Worm (Caenorhabditis elegans): ENCODE data around the gene prp-40.

The prp-40 gene

DNA sequence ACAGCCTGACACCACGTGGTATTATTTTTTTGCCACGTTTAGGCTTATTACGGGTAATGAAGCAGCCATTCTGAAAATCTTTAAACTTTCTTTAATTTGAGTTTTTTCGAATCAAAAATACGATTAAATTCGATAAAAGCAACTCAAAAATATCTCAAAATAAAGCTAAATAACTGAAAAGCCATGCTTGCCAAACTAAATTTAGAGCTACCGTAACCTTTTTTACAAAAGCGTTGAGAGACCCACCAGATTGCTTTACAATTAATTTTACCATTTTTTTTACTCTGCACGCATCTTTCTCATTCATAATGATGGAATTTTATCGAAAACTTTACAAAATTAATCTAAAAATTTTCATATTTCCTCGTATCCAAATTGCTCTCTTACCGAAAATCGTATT lies 33.8 kb upstream of the prp-40 start:
- TF ChIP-seq mes-4 (tag; optimal IDR thresholded peaks at IDR 0.05) (no peak), madf-8 (GFP tag; conservative IDR thresholded peaks at IDR 0.05) (peak; percentile 73), lsl-1 (GFP tag; optimal IDR thresholded peaks at IDR 0.05) (peak; percentile 70)

DNA sequence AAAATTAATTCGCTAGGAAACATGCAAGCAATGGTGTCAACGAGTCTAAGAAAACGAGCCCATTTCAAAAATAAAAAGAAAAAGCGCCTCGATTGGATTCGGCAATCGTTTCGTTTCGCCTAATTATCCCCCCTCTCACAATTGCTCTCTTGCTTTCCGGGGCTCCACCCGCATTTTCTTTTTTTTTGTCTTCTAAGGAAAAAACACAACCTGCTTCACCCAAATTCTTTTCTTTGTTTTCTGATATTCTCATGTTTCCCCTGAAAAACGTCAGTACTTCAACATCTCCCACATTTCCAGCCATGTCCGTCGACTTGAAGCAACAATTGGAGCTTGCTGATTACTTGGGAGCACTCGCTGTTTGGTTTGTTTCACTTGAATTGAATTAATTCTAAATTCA lies 33.4 kb upstream of the prp-40 start, which contains the start of gene nlp-36:
Gene nlp-36 (plus strand): TSS at position 301 of the 400 bp plus-strand sequence.
- TF ChIP-seq him-1 (tag; optimal IDR thresholded peaks at IDR 0.05) (peak; percentile 9), nfyb-1 (GFP tag; IDR thresholded peaks at IDR 0.05) (no peak)

DNA sequence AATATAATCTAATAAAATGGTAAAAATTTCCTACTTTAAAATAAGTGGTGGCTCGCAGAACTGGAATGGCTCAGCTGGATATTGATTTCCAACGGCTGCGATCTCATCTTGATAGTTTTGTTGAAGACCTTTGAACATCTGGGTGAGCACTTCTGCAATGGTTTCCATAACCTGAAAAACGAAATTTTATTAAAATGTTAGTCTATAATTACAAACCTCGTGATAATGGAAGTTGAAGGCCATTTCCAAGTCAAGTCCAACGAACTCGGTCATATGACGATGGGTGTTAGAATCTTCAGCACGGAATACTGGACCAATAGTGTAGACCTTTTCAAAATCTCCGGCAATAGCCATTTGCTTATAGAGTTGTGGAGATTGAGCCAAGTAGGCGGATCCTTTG lies 32.1 kb upstream of the prp-40 start:
- TF ChIP-seq K12H6.12 (tag; optimal IDR thresholded peaks at IDR 0.05) (no peak), nhr-27 (tag; optimal IDR thresholded peaks at IDR 0.05) (no peak), hlh-12 (tag; optimal IDR thresholded peaks at IDR 0.05) (no peak), lin-40 (tag; optimal IDR thresholded peaks at IDR 0.05) (no peak)

DNA sequence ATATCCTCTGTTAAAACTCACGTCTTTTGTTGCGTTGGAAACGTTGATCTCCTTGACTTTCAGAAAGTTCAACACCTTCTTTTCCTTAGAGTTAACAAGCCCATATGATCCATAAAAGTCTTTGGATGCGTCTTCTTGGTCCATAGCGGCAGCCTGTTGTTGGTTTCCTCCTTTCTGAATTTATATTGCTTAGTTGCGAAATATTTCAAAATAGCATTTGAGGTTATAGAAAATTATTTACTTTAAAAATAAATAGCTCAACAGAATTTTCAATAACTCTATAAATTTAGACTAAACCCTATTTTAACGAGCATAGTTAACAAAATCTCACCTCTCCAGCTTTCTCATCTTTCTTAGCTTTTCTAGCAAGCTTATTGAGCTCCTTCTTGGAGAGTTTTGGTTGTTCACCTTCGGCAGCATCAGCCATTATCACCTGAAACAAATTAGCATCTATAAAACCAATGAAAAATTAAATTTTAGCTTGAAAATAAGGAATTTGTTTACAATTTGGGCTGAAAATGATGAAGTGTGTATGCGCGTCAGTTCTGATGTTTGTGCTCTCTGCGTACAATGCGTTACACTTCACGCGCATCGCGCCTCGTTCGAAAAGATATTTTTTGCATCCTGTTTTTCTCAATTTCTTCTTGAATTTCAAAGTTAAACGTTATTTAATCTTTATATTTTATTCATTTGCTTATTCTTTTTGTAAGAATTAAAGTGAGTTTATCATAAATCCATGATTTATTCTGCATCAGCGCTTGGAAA lies 30.9 kb upstream of the prp-40 start, which contains the start of the genes dars-1 and ctr-9:
Gene dars-1 (minus strand): TSS at position 433 of the 765 bp plus-strand sequence.
Gene ctr-9 (plus strand): TSS at position 614 of the 765 bp plus-strand sequence.
- TF ChIP-seq sdz-38 (tag; optimal IDR thresholded peaks at IDR 0.05): no peak
- no peak for TF ChIP-seq madf-10 (tag; optimal IDR thresholded peaks at IDR 0.05)
- TF ChIP-seq snpc-3.4 (tag; optimal IDR thresholded peaks at IDR 0.05): peak; percentile 0
- 0 out of 2 replicates have a peak, but pooled peaks have one; percentile 42 for TF ChIP-seq Y53G8AR.9 (GFP tag; conservative IDR thresholded peaks at IDR 0.05)
- TF ChIP-seq cebp-1 (GFP tag; IDR thresholded peaks at IDR 0.05): peak; percentile 30; the same call in 1 of the 2 replicates
- TF ChIP-seq cebp-1 (tag; optimal IDR thresholded peaks at IDR 0.05): peak; percentile 87

DNA sequence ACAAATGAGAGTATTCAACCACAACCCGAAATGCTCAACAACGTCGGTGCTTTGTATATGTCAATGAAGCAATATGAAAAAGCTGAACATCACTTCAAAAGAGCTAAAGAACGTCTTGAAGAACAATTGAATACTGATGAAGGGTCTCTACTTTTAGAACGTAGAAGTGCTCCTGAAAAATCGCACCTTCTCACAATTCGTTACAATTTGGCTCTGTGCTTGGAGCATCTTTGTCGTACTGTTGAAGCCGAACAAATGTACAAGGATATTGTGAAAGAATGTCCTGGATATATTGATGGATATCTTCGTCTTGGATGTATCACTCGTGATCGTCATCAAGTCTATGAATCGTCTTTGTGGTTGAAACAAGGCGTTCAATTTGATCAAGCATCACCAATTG lies 27.7 kb upstream of the prp-40 start:
- TF ChIP-seq fkh-3 (tag; optimal IDR thresholded peaks at IDR 0.05) (no peak), efl-1 (GFP tag; optimal IDR thresholded peaks at IDR 0.05) (no peak), hmg-1.2 (GFP tag; IDR thresholded peaks at IDR 0.05) (no peak), mxl-1 (tag; optimal IDR thresholded peaks at IDR 0.05) (no peak), nfya-1 (tag; optimal IDR thresholded peaks at IDR 0.05; ENCODE audit: borderline replicate concordance, insufficient read depth) (no peak), hlh-12 (tag; optimal IDR thresholded peaks at IDR 0.05) (no peak), sea-2 (GFP tag; IDR thresholded peaks at IDR 0.05) (no peak)

DNA sequence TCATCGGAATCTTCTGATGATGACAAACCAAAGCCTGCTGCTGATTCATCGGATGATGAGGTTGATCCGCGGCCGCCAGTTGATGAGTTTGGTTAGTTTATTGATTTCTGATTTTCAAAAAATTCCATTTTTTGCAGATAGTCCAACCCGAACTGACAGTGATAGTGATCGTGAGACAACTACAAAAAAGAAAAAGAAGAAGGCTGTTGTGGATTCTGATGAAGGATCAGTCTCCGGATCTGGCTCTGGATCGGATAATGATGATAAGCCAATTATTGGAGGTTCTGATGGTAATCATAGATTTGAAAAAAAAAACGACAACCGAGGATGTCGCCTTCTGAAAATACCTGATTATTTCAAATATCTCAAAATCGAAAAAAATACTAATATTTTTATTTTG lies 25.8 kb upstream of the prp-40 start:
- TF ChIP-seq nfya-2 (GFP tag; IDR thresholded peaks at IDR 0.05): no peak
- TF ChIP-seq ccch-3 (GFP tag; optimal IDR thresholded peaks at IDR 0.05): no peak
- TF ChIP-seq lin-35 (GFP tag; optimal IDR thresholded peaks at IDR 0.05): no peak
- no peak for TF ChIP-seq gei-17 (GFP tag; optimal IDR thresholded peaks at IDR 0.05)
- no peak for TF ChIP-seq lag-1 (GFP tag; IDR thresholded peaks at IDR 0.05)
- TF ChIP-seq T07F8.4 (tag; optimal IDR thresholded peaks at IDR 0.05): no peak
- TF ChIP-seq C17E4.6 (GFP tag; IDR thresholded peaks at IDR 0.05): no peak
- TF ChIP-seq C06A6.2 (GFP tag; conservative IDR thresholded peaks at IDR 0.05): no peak
- no peak for TF ChIP-seq F23B12.7 (tag; optimal IDR thresholded peaks at IDR 0.05; ENCODE audit: insufficient read depth)
- no peak for TF ChIP-seq ama-1 (optimal IDR thresholded peaks at IDR 0.05)
- TF ChIP-seq ama-1 (GFP tag; optimal IDR thresholded peaks at IDR 0.05): no peak
- TF ChIP-seq hmg-1.2 (GFP tag; IDR thresholded peaks at IDR 0.05): no peak
- TF ChIP-seq madf-10 (tag; optimal IDR thresholded peaks at IDR 0.05): no peak
- TF ChIP-seq Y79H2A.3 (GFP tag; conservative IDR thresholded peaks at IDR 0.05): no peak
- no peak for TF ChIP-seq somi-1 (GFP tag; optimal IDR thresholded peaks at IDR 0.05)

Data from whole organism, young adult.